Fruit fly (Drosophila melanogaster): ENCODE results near the gene CG43169.
A peak's percentile ranks its signal among the peaks of the same experiment; 100 is the strongest.

The CG43169 gene

dm6 chr3L:8852907-8853306, 35.5 kb downstream of the CG43169 start (continued):
- TF ChIP-seq dm (GFP tag; optimal IDR thresholded peaks at IDR 0.05) = no peak
- 0 out of 2 replicates have a peak, but pooled peaks have one; percentile 30 for TF ChIP-seq Rx (GFP tag; IDR thresholded peaks at IDR 0.05)
- no peak for TF ChIP-seq repo (GFP tag; optimal IDR thresholded peaks at IDR 0.05)
- TF ChIP-seq bowl (GFP tag; IDR thresholded peaks at IDR 0.05) = no peak
- TF ChIP-seq phol (tag; optimal IDR thresholded peaks at IDR 0.05) = no peak
- TF ChIP-seq cwo (GFP tag; optimal IDR thresholded peaks at IDR 0.05) = peak; percentile 31
- TF ChIP-seq Mes4 (GFP tag; optimal IDR thresholded peaks at IDR 0.05) = no peak
- no peak for TF ChIP-seq Dll (GFP tag; IDR thresholded peaks at IDR 0.05; ENCODE audit: partially characterized antibody)
- TF ChIP-seq ems (GFP tag; optimal IDR thresholded peaks at IDR 0.05) = no peak
- peak; percentile 33; the same call in 2 of the 3 replicates for TF ChIP-seq B-H1 (GFP tag; IDR thresholded peaks at IDR 0.05)
- no peak for TF ChIP-seq CG9437 (GFP tag; optimal IDR thresholded peaks at IDR 0.05)
- TF ChIP-seq CG2875 (GFP tag; optimal IDR thresholded peaks at IDR 0.05) = no peak
- no peak for TF ChIP-seq chn (GFP tag; optimal IDR thresholded peaks at IDR 0.05)
- no peak for TF ChIP-seq Abd-B (GFP tag; optimal IDR thresholded peaks at IDR 0.05)
- TF ChIP-seq CG5953 (GFP tag; IDR thresholded peaks at IDR 0.05) = peak; percentile 49; the same call in 1 of the 2 replicates
- TF ChIP-seq ssp (GFP tag; IDR thresholded peaks at IDR 0.05) = no peak
- TF ChIP-seq Sox100B (GFP tag; optimal IDR thresholded peaks at IDR 0.05) = no peak
- no peak for TF ChIP-seq CG7928 (GFP tag; optimal IDR thresholded peaks at IDR 0.05)
- TF ChIP-seq stwl (tag; optimal IDR thresholded peaks at IDR 0.05) = no peak
- TF ChIP-seq Antp (GFP tag; optimal IDR thresholded peaks at IDR 0.05) = peak; percentile 53
- TF ChIP-seq fd3F (GFP tag; optimal IDR thresholded peaks at IDR 0.05) = no peak
- 0 out of 2 replicates have a peak, but pooled peaks have one; percentile 10 for TF ChIP-seq sim (GFP tag; IDR thresholded peaks at IDR 0.05)
- TF ChIP-seq CG6683 (GFP tag; optimal IDR thresholded peaks at IDR 0.05) = no peak
- TF ChIP-seq CG15011 (GFP tag; optimal IDR thresholded peaks at IDR 0.05) = no peak
- TF ChIP-seq Sox102F (GFP tag; optimal IDR thresholded peaks at IDR 0.05) = peak; percentile 22
- TF ChIP-seq dan (GFP tag; IDR thresholded peaks at IDR 0.05) = 0 out of 2 replicates have a peak, but pooled peaks have one; percentile 17
- TF ChIP-seq pho (GFP tag; optimal IDR thresholded peaks at IDR 0.05) = peak; percentile 38
- TF ChIP-seq CG7372 (GFP tag; IDR thresholded peaks at IDR 0.05) = no peak
- no peak for TF ChIP-seq Max (GFP tag; optimal IDR thresholded peaks at IDR 0.05)
- TF ChIP-seq CG6765 (GFP tag; optimal IDR thresholded peaks at IDR 0.05) = no peak
- TF ChIP-seq Sry-β (GFP tag; optimal IDR thresholded peaks at IDR 0.05) = no peak
- no peak for TF ChIP-seq CG17359 (tag; optimal IDR thresholded peaks at IDR 0.05)
- TF ChIP-seq wdn (GFP tag; IDR thresholded peaks at IDR 0.05) = no peak
- TF ChIP-seq CG15696 (tag; optimal IDR thresholded peaks at IDR 0.05) = no peak
- TF ChIP-seq lab (GFP tag; optimal IDR thresholded peaks at IDR 0.05) = peak; percentile 51
- peak; percentile 47; the same call in 1 of the 2 replicates for TF ChIP-seq H2.0 (GFP tag; IDR thresholded peaks at IDR 0.05)
- TF ChIP-seq pb (GFP tag; optimal IDR thresholded peaks at IDR 0.05) = peak; percentile 1
- TF ChIP-seq CG10209 (GFP tag; optimal IDR thresholded peaks at IDR 0.05) = no peak
- no peak for TF ChIP-seq nerfin-2 (GFP tag; IDR thresholded peaks at IDR 0.05; ENCODE audit: partially characterized antibody)
- TF ChIP-seq fu2 (GFP tag; optimal IDR thresholded peaks at IDR 0.05) = no peak
- TF ChIP-seq zfh1 (GFP tag; IDR thresholded peaks at IDR 0.05) = no peak; the same call in 2 of the 3 replicates
- no peak for TF ChIP-seq CG43689 (GFP tag; IDR thresholded peaks at IDR 0.05)
- TF ChIP-seq pzg (GFP tag; optimal IDR thresholded peaks at IDR 0.05) = no peak
- TF ChIP-seq vnd (GFP tag; IDR thresholded peaks at IDR 0.05; ENCODE audit: partially characterized antibody) = no peak
- no peak for TF ChIP-seq CG12155 (GFP tag; optimal IDR thresholded peaks at IDR 0.05)
- no peak for TF ChIP-seq bcd (GFP tag; optimal IDR thresholded peaks at IDR 0.05)
- no peak for TF ChIP-seq CG1529 (GFP tag; optimal IDR thresholded peaks at IDR 0.05)
- TF ChIP-seq D (optimal IDR thresholded peaks at IDR 0.05) = no peak
- TF ChIP-seq D (GFP tag; optimal IDR thresholded peaks at IDR 0.05) = no peak
- TF ChIP-seq Dip2 (GFP tag; IDR thresholded peaks at IDR 0.05) = no peak
- no peak for TF ChIP-seq pita (GFP tag; optimal IDR thresholded peaks at IDR 0.05)

All from whole organism, embryonic.